Fruit fly (Drosophila melanogaster): ENCODE results near the gene CG3544.
A peak's percentile ranks its signal among the peaks of the same experiment; 100 is the strongest.

Gene CG3544

dm6 chr2L:817850-818249 is 33.7 kb downstream of the CG3544 start, which contains the start of gene CG15880:
Gene CG15880 (minus strand): TSS chr2L:817950.
- no peak for TF ChIP-seq noc (tag; optimal IDR thresholded peaks at IDR 0.05)

- TF ChIP-seq noc (tag; optimal IDR thresholded peaks at IDR 0.05) = peak; percentile 66
Observed at dm6 chr2L:819315-820032, 35.3 kb downstream of the CG3544 start, which contains the start of the genes PGAP2 and Clp. Gene PGAP2 (minus strand): TSS chr2L:819508. Gene Clp (plus strand): TSS chr2L:819964.

DNA sequence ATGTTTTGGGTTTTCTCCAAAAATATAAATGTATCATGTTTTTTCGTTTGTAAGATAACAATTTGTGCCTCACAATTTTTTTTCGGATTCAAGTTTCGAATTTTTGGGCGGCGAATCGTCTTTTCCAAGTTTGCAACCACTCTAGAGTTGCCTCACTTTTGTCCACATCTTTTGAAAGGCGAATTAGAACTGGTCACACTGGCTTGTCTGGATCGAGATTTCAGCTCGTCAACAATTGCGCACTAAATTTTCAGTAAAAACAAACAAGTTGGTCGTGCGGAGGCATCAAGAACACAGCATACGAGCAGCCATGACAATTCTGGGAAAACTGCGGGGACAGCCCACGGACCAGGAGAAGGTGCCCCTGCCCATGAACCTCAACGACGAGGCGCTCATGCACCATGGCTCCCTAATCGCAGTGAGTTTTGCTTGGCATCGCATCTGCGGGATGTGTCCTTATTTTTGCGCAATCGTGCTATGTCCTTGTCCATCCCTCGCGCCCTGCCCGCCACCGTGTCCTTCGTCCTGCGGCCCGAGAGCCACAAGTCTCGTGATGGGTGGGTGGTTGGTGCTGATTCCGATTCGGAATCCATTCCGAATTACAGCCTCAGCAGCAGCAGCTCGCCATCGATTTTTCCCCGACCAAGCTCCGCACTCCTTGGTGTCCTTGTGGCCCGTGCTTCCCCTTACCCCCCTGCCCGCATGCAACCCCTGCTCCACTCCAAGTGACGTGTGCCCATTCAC is 37.3 kb downstream of the CG3544 start, which contains the start of gene CG3662:
Gene CG3662 (plus strand): TSS at position 48 of the 744 bp plus-strand sequence.
- peak; percentile 17 for TF ChIP-seq noc (tag; optimal IDR thresholded peaks at IDR 0.05)

DNA sequence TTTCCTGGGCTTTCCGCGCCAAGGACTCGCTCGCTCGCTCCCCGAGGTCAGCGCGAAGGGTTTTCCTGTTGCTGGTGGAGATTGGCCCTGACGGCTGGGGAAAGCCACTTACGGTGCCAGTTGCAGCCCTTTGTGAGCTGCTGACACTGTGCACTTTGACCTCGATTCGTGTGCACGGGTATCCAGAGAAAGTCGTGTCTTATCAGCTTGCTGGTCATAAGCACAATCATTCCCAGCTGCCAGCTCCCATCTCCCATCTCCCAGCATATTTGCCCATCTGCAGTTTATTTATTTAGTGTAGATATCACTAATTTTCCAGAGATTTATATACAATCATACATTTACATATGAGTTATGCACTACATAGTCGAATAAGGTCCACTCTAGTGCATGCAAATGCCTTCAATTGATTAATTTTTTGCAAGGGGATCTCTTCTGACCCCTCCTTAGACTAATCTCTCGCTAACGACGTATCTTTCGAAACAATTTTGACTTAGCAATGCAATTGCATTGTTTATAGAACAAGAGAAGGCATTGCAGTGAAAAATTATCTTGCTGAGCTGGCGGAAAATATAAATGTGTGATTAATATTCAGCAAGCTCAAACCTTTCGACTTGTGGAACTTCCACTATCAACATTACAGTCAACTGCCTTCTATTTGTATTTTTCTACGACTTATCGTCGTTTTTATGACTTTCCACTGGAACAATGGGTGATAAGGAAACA is 38.0 kb downstream of the CG3544 start:
- no peak for TF ChIP-seq noc (tag; optimal IDR thresholded peaks at IDR 0.05)

dm6 chr2L:825768-826263 is 41.7 kb downstream of the CG3544 start, which contains the start of the genes CG3862 and dock:
Gene CG3862 (minus strand): TSS chr2L:825861.
Gene dock (plus strand): TSS chr2L:825969.
- peak; percentile 81 for TF ChIP-seq noc (tag; optimal IDR thresholded peaks at IDR 0.05)

dm6 chr2L:826388-826787 is 42.3 kb downstream of the CG3544 start:
- no peak for TF ChIP-seq noc (tag; optimal IDR thresholded peaks at IDR 0.05)

DNA sequence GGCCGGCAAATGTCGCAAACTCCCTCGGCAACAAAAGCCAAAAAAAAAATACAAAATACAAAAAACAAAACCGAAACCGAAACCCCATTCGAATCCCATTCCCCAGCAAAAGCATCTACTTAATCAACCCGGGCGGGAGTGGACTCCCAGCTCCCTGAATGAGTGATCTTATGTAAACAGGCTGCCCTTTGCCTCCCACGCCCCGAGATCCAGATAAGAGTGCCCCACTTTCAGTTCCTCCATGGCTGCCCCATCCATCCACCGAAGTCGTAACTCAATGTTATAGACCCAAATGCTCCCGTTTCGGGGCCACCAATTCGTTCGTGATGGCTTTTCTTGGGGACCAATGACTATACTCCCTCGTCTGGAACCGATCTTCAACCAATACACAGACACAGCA is 42.9 kb downstream of the CG3544 start:
- no peak for TF ChIP-seq noc (tag; optimal IDR thresholded peaks at IDR 0.05)

dm6 chr2L:827516-828362 is 43.6 kb downstream of the CG3544 start:
- TF ChIP-seq noc (tag; optimal IDR thresholded peaks at IDR 0.05) = no peak

DNA sequence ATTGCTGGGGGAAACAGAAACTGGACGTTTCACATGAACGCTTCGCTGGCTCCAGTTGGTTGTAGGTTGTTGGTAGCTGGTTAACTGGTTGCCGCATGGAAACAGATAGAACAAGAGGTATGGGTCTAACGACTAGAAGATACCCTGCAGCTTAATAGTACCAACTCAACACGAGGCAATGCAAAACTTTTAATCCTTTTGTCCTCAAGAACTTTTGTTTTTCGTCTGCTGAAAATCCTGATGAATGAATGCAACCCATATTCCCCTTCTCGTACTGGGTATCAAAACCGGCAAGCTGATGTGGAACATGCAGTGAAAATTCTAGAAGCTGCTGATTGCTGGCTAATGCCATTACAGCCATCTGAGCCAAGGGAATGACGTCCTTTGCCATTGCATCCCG is 53.9 kb downstream of the CG3544 start:
- TF ChIP-seq noc (tag; optimal IDR thresholded peaks at IDR 0.05) = no peak

Data from whole organism, larva.